Worm (Caenorhabditis elegans): ENCODE results near the gene Y38C1AA.19.

- TF ChIP-seq ztf-11 (tag; optimal IDR thresholded peaks at IDR 0.05) (no peak), lin-39 (tag; optimal IDR thresholded peaks at IDR 0.05) (no peak), ztf-4 (tag; optimal IDR thresholded peaks at IDR 0.05) (no peak), lin-15B (tag; optimal IDR thresholded peaks at IDR 0.05) (no peak), nhr-77 (tag; optimal IDR thresholded peaks at IDR 0.05) (no peak), nhr-76 (tag; optimal IDR thresholded peaks at IDR 0.05) (no peak), C04F5.9 (tag; optimal IDR thresholded peaks at IDR 0.05) (no peak), lin-14 (GFP tag; optimal IDR thresholded peaks at IDR 0.05) (no peak), fos-1 (tag; optimal IDR thresholded peaks at IDR 0.05) (no peak), zip-4 (GFP tag; optimal IDR thresholded peaks at IDR 0.05) (no peak)
Measured at ce11 chrIV:183519-183918, 23.6 kb downstream of the Y38C1AA.19 start.
